Worm (Caenorhabditis elegans): ENCODE results near the gene ZK632.11.

ZK632.11 gene

ce11 chrIII:9802045-9802444, 25.7 kb upstream of the ZK632.11 start:
- TF ChIP-seq sox-4 (tag; optimal IDR thresholded peaks at IDR 0.05): no peak
- TF ChIP-seq sdc-2 (tag; optimal IDR thresholded peaks at IDR 0.05): no peak
- no peak for TF ChIP-seq fax-1 (tag; optimal IDR thresholded peaks at IDR 0.05)
- no peak for TF ChIP-seq nhr-232 (tag; optimal IDR thresholded peaks at IDR 0.05)
- TF ChIP-seq zip-5 (tag; optimal IDR thresholded peaks at IDR 0.05): no peak
- no peak for TF ChIP-seq fkh-10 (GFP tag; optimal IDR thresholded peaks at IDR 0.05)
- TF ChIP-seq ceh-45 (GFP tag; IDR thresholded peaks at IDR 0.05): no peak
- no peak for TF ChIP-seq ceh-22 (tag; optimal IDR thresholded peaks at IDR 0.05)
- no peak for TF ChIP-seq ets-4 (tag; optimal IDR thresholded peaks at IDR 0.05)
- TF ChIP-seq tbx-2 (tag; optimal IDR thresholded peaks at IDR 0.05): no peak
- no peak for TF ChIP-seq pat-9 (tag; optimal IDR thresholded peaks at IDR 0.05)
- TF ChIP-seq madf-2 (tag; optimal IDR thresholded peaks at IDR 0.05): no peak
- TF ChIP-seq eyg-1 (tag; optimal IDR thresholded peaks at IDR 0.05): no peak
- TF ChIP-seq ceh-30 (tag; optimal IDR thresholded peaks at IDR 0.05): no peak
- TF ChIP-seq lim-6 (tag; optimal IDR thresholded peaks at IDR 0.05): no peak
- no peak for TF ChIP-seq sox-2 (GFP tag; IDR thresholded peaks at IDR 0.05)
- TF ChIP-seq ceh-34 (tag; optimal IDR thresholded peaks at IDR 0.05): no peak
- no peak for TF ChIP-seq lin-11 (tag; optimal IDR thresholded peaks at IDR 0.05)
- TF ChIP-seq pqm-1 (tag; optimal IDR thresholded peaks at IDR 0.05): no peak

- TF ChIP-seq hlh-6 (tag; optimal IDR thresholded peaks at IDR 0.05) (no peak), ahr-1 (tag; optimal IDR thresholded peaks at IDR 0.05) (no peak), ceh-48 (tag; optimal IDR thresholded peaks at IDR 0.05) (peak; percentile 13)
Measured at ce11 chrIII:9804997-9805610, 22.6 kb upstream of the ZK632.11 start, which contains the start of gene riok-3. Gene riok-3, minus strand, starts transcription at chrIII:9805011.

ce11 chrIII:9806968-9807559, 20.7 kb upstream of the ZK632.11 start, which contains the start of gene ZK632.4:
Gene ZK632.4, minus strand, starts transcription at chrIII:9807454.
- TF ChIP-seq hlh-8 (tag; optimal IDR thresholded peaks at IDR 0.05): no peak
- TF ChIP-seq pros-1 (tag; optimal IDR thresholded peaks at IDR 0.05): no peak
- no peak for TF ChIP-seq ceh-30 (tag; optimal IDR thresholded peaks at IDR 0.05)
- no peak for TF ChIP-seq pha-2 (tag; optimal IDR thresholded peaks at IDR 0.05)
- TF ChIP-seq ets-4 (tag; optimal IDR thresholded peaks at IDR 0.05): no peak
- TF ChIP-seq K02D7.2 (tag; optimal IDR thresholded peaks at IDR 0.05): no peak
- TF ChIP-seq odd-2 (tag; optimal IDR thresholded peaks at IDR 0.05): no peak
- no peak for TF ChIP-seq hlh-15 (tag; optimal IDR thresholded peaks at IDR 0.05)
- no peak for TF ChIP-seq pha-4 (tag; optimal IDR thresholded peaks at IDR 0.05)
- TF ChIP-seq gmeb-2 (tag; optimal IDR thresholded peaks at IDR 0.05): no peak

- TF ChIP-seq hlh-30 (tag; optimal IDR thresholded peaks at IDR 0.05; ENCODE audit: insufficient read depth) (peak; percentile 17), ceh-2 (tag; optimal IDR thresholded peaks at IDR 0.05) (no peak)
Measured at ce11 chrIII:9807560-9808046, 20.1 kb upstream of the ZK632.11 start.

ce11 chrIII:9808179-9808578, 19.5 kb upstream of the ZK632.11 start, which contains the start of gene gtap-2:
Gene gtap-2, plus strand, starts transcription at chrIII:9808544.
- TF ChIP-seq ceh-22 (tag; optimal IDR thresholded peaks at IDR 0.05) (no peak), madf-2 (tag; optimal IDR thresholded peaks at IDR 0.05) (no peak), sox-2 (GFP tag; IDR thresholded peaks at IDR 0.05) (no peak), ceh-14 (tag; optimal IDR thresholded peaks at IDR 0.05) (peak; percentile 5), ttx-3 (tag; optimal IDR thresholded peaks at IDR 0.05) (no peak), ama-1 (optimal IDR thresholded peaks at IDR 0.05) (no peak), elt-4 (tag; optimal IDR thresholded peaks at IDR 0.05) (no peak), fkh-6 (tag; optimal IDR thresholded peaks at IDR 0.05) (no peak), tbx-2 (tag; optimal IDR thresholded peaks at IDR 0.05) (peak; percentile 77), zip-5 (tag; optimal IDR thresholded peaks at IDR 0.05) (peak; percentile 73), hlh-8 (tag; optimal IDR thresholded peaks at IDR 0.05) (peak; percentile 70), unc-55 (GFP tag; optimal IDR thresholded peaks at IDR 0.05) (no peak), elt-2 (tag; optimal IDR thresholded peaks at IDR 0.05) (peak; percentile 45), che-1 (tag; optimal IDR thresholded peaks at IDR 0.05) (no peak), F13H6.1 (tag; optimal IDR thresholded peaks at IDR 0.05) (no peak), ahr-1 (tag; optimal IDR thresholded peaks at IDR 0.05) (no peak), rnt-1 (tag; optimal IDR thresholded peaks at IDR 0.05) (no peak), ceh-45 (GFP tag; IDR thresholded peaks at IDR 0.05) (no peak), eyg-1 (tag; optimal IDR thresholded peaks at IDR 0.05) (no peak), ets-4 (tag; optimal IDR thresholded peaks at IDR 0.05) (peak; percentile 54), fkh-10 (GFP tag; optimal IDR thresholded peaks at IDR 0.05) (no peak), ceh-18 (tag; optimal IDR thresholded peaks at IDR 0.05) (no peak), ceh-6 (GFP tag; optimal IDR thresholded peaks at IDR 0.05) (no peak), ref-2 (tag; optimal IDR thresholded peaks at IDR 0.05) (no peak)
